Fruit fly (Drosophila melanogaster) whole organism, embryonic: ENCODE measurements around the gene CycA.

Experiments used
- Antp ChIP-seq: fragments of 200-800 bp; sonication (Bioruptor generic); optimal IDR thresholded peaks from 3 replicates; lab custom pipeline; 2016; ENCODE audit warnings: missing biosample characterization, missing genetic modification characterization
- Bdp1 ChIP-seq: fragments of 200-800 bp; sonication (Bioruptor generic); optimal IDR thresholded peaks from 3 replicates; lab custom pipeline; 2016; ENCODE audit warnings: missing biosample characterization, missing genetic modification characterization
- CG10366 ChIP-seq: fragments of 200-800 bp; sonication (Bioruptor generic); IDR thresholded peaks from 2 replicates; pipeline ENCODE4 v1.3.6; 2022; ENCODE audit warnings: missing biosample characterization, missing genetic modification characterization
- CG14014 ChIP-seq: fragments of 200-800 bp; sonication (Bioruptor generic); IDR thresholded peaks from 2 replicates; pipeline ENCODE4 v1.3.6; 2022; ENCODE audit warnings: missing biosample characterization, missing genetic modification characterization
- CG14050 ChIP-seq: fragments of 200-800 bp; sonication (Bioruptor generic); IDR thresholded peaks from 3 replicates; pipeline ENCODE4 v1.3.6; 2022; ENCODE audit warnings: missing biosample characterization, missing genetic modification characterization
- CG14860 ChIP-seq: fragments of 200-800 bp; sonication (Bioruptor generic); IDR thresholded peaks from 3 replicates; pipeline ENCODE4 v1.3.6; 2022; ENCODE audit warnings: missing biosample characterization, missing genetic modification characterization; ENCODE audit not compliant: partially characterized antibody
- CG15514 ChIP-seq: fragments of 200-800 bp; sonication (Bioruptor generic); optimal IDR thresholded peaks from 3 replicates; lab custom pipeline; 2017; ENCODE audit warnings: missing biosample characterization, missing genetic modification characterization, mild to moderate bottlenecking, moderate library complexity, missing genetic modification reagents
- CG17186 ChIP-seq: fragments of 200-800 bp; sonication (Bioruptor generic); optimal IDR thresholded peaks from 3 replicates; lab custom pipeline; 2017; ENCODE audit warnings: missing biosample characterization, missing genetic modification reagents, missing genetic modification characterization
- CG2129 ChIP-seq: fragments of 200-800 bp; sonication (Bioruptor generic); IDR thresholded peaks from 2 replicates; pipeline ENCODE4 v1.3.6; 2022; ENCODE audit warnings: missing biosample characterization, missing genetic modification characterization; ENCODE audit not compliant: partially characterized antibody
- CG2678 ChIP-seq: fragments of 200-800 bp; sonication (Bioruptor generic); optimal IDR thresholded peaks from 3 replicates; lab custom pipeline; 2019; ENCODE audit warnings: missing biosample characterization, mild to moderate bottlenecking, missing genetic modification characterization, moderate library complexity
- CG2875 ChIP-seq: fragments of 200-800 bp; sonication (Bioruptor generic); optimal IDR thresholded peaks from 2 replicates; lab custom pipeline; 2017; ENCODE audit warnings: missing biosample characterization, mild to moderate bottlenecking, missing genetic modification characterization, missing genetic modification reagents
- CG3065 ChIP-seq: fragments of 200-800 bp; sonication (Bioruptor generic); optimal IDR thresholded peaks from 2 replicates; lab custom pipeline; 2016; ENCODE audit warnings: missing biosample characterization, missing genetic modification characterization
- CG31224 ChIP-seq: fragments of 200-800 bp; sonication (Bioruptor generic); IDR thresholded peaks from 2 replicates; pipeline ENCODE4 v1.3.6; 2022; ENCODE audit warnings: missing biosample characterization, missing genetic modification characterization
- CG3995 ChIP-seq: fragments of 200-800 bp; sonication (Bioruptor generic); optimal IDR thresholded peaks from 3 replicates; lab custom pipeline; 2016; ENCODE audit warnings: missing biosample characterization, missing genetic modification characterization
- CG6683 ChIP-seq: fragments of 200-800 bp; sonication (Bioruptor generic); optimal IDR thresholded peaks from 2 replicates; lab custom pipeline; 2017; ENCODE audit warnings: missing biosample characterization, mild to moderate bottlenecking, missing genetic modification characterization, missing genetic modification reagents
- CG8388 ChIP-seq: fragments of 200-800 bp; sonication (Bioruptor generic); optimal IDR thresholded peaks from 2 replicates; lab custom pipeline; 2019; ENCODE audit warnings: missing biosample characterization, mild to moderate bottlenecking, missing genetic modification characterization, moderate library complexity
- CG9437 ChIP-seq: fragments of 200-800 bp; sonication (Bioruptor generic); optimal IDR thresholded peaks from 2 replicates; lab custom pipeline; 2018; ENCODE audit warnings: missing biosample characterization, mild to moderate bottlenecking, missing genetic modification characterization
- CG9609 ChIP-seq: fragments of 200-800 bp; sonication (Bioruptor generic); optimal IDR thresholded peaks from 3 replicates; lab custom pipeline; 2016; ENCODE audit warnings: missing biosample characterization, missing genetic modification characterization
- CG9817 ChIP-seq: fragments of 200-800 bp; sonication (Bioruptor generic); optimal IDR thresholded peaks from 2 replicates; lab custom pipeline; 2018; ENCODE audit warnings: missing biosample characterization, mild to moderate bottlenecking, missing genetic modification characterization, moderate library complexity
- CG9876 ChIP-seq: fragments of 200-800 bp; sonication (Bioruptor generic); optimal IDR thresholded peaks from 2 replicates; lab custom pipeline; 2016; ENCODE audit warnings: missing biosample characterization, missing genetic modification characterization
- CTCF ChIP-seq: fragments of 200-800 bp; sonication (Bioruptor generic); optimal IDR thresholded peaks from 2 replicates; lab custom pipeline; 2017; ENCODE audit warnings: missing biosample characterization, mild to moderate bottlenecking, missing genetic modification characterization, moderate library complexity
- Fer1 ChIP-seq: fragments of 200-800 bp; sonication (Bioruptor generic); optimal IDR thresholded peaks from 2 replicates; lab custom pipeline; 2017; ENCODE audit warnings: missing biosample characterization, mild to moderate bottlenecking, missing genetic modification characterization
- Gug ChIP-seq: fragments of 200-800 bp; sonication (Bioruptor generic); IDR thresholded peaks from 4 replicates; pipeline ENCODE4 v1.3.6; 2022; ENCODE audit warnings: missing biosample characterization, missing genetic modification characterization
- HHEX ChIP-seq: fragments of 200-800 bp; sonication (Bioruptor generic); optimal IDR thresholded peaks from 3 replicates; lab custom pipeline; 2017; ENCODE audit warnings: missing biosample characterization, mild to moderate bottlenecking, missing genetic modification characterization, missing genetic modification reagents
- Hr51 ChIP-seq, 2 experiments: fragments of 200-800 bp; sonication (Bioruptor generic); optimal IDR thresholded peaks; 2 replicates in 1 of 2; 3 replicates in 1 of 2; lab custom pipeline; 2016 to 2018; ENCODE audit warnings: missing biosample characterization in 2 of 2, missing genetic modification characterization in 2 of 2, mild to moderate bottlenecking in 1 of 2, moderate library complexity in 1 of 2
- Lpt ChIP-seq: fragments of >200 bp; optimal IDR thresholded peaks from 2 replicates; lab custom pipeline; 2018; ENCODE audit warnings: missing biosample characterization, missing genetic modification characterization
- Mad ChIP-seq: fragments of 200-800 bp; sonication (Bioruptor generic); optimal IDR thresholded peaks from 2 replicates; lab custom pipeline; 2016; ENCODE audit warnings: missing biosample characterization, missing genetic modification characterization
- Mes4 ChIP-seq: fragments of 200-800 bp; sonication (Bioruptor generic); optimal IDR thresholded peaks from 2 replicates; lab custom pipeline; 2016; ENCODE audit warnings: missing biosample characterization, missing genetic modification characterization
- Opbp ChIP-seq: fragments of 200-800 bp; sonication (Bioruptor generic); IDR thresholded peaks from 3 replicates; pipeline ENCODE4 v1.3.6; 2022; ENCODE audit warnings: missing biosample characterization, missing genetic modification characterization; ENCODE audit not compliant: partially characterized antibody
- Sox102F ChIP-seq: fragments of 200-800 bp; sonication (Bioruptor generic); optimal IDR thresholded peaks from 2 replicates; lab custom pipeline; 2018; ENCODE audit warnings: missing biosample characterization, mild to moderate bottlenecking, missing genetic modification characterization, moderate library complexity
- Sry-β ChIP-seq: fragments of 200-800 bp; sonication (Bioruptor generic); optimal IDR thresholded peaks from 2 replicates; lab custom pipeline; 2018; ENCODE audit warnings: missing biosample characterization, mild to moderate bottlenecking, missing genetic modification characterization, moderate library complexity
- Tbp ChIP-seq: fragments of >200 bp; optimal IDR thresholded peaks from 2 replicates; lab custom pipeline; 2018; ENCODE audit warnings: missing biosample characterization, missing genetic modification characterization
- Xrp1 ChIP-seq: fragments of 200-800 bp; sonication (Bioruptor generic); IDR thresholded peaks from 2 replicates; pipeline ENCODE4 v1.3.6; 2022; ENCODE audit warnings: missing biosample characterization, missing genetic modification characterization
- YL-1 ChIP-seq: fragments of 200-800 bp; sonication (Bioruptor generic); optimal IDR thresholded peaks from 3 replicates; lab custom pipeline; 2017; ENCODE audit warnings: missing biosample characterization, mild to moderate bottlenecking, missing genetic modification characterization
- btn ChIP-seq: fragments of 200-800 bp; sonication (Bioruptor generic); optimal IDR thresholded peaks from 2 replicates; lab custom pipeline; 2016; ENCODE audit warnings: missing biosample characterization, missing genetic modification characterization
- cato ChIP-seq: fragments of 200-800 bp; sonication (Bioruptor generic); optimal IDR thresholded peaks from 2 replicates; lab custom pipeline; 2016; ENCODE audit warnings: missing biosample characterization, missing genetic modification characterization, borderline replicate concordance
- chm ChIP-seq: fragments of 200-800 bp; sonication (Bioruptor generic); IDR thresholded peaks from 2 replicates; pipeline ENCODE4 v1.3.6; 2022; ENCODE audit warnings: missing biosample characterization, missing genetic modification characterization
- dan ChIP-seq: fragments of 200-800 bp; sonication (Bioruptor generic); IDR thresholded peaks from 2 replicates; pipeline ENCODE4 v1.3.6; 2022; ENCODE audit warnings: missing biosample characterization, missing genetic modification characterization
- exex ChIP-seq: fragments of 200-800 bp; sonication (Bioruptor generic); optimal IDR thresholded peaks from 4 replicates; lab custom pipeline; 2018; ENCODE audit warnings: missing biosample characterization, mild to moderate bottlenecking, missing genetic modification characterization, moderate library complexity
- fd102C ChIP-seq: fragments of 200-800 bp; sonication (Bioruptor generic); optimal IDR thresholded peaks from 2 replicates; lab custom pipeline; 2018; ENCODE audit warnings: missing biosample characterization, mild to moderate bottlenecking, missing genetic modification characterization, moderate library complexity
- ham ChIP-seq: fragments of 200-800 bp; sonication (Bioruptor generic); IDR thresholded peaks from 2 replicates; pipeline ENCODE4 v1.3.6; 2022; ENCODE audit warnings: missing biosample characterization, missing genetic modification characterization
- hbn ChIP-seq: fragments of 200-800 bp; sonication (Bioruptor generic); IDR thresholded peaks from 2 replicates; pipeline ENCODE4 v1.3.6; 2022; ENCODE audit warnings: missing biosample characterization, missing genetic modification characterization; ENCODE audit not compliant: partially characterized antibody
- kni ChIP-seq: fragments of 200-800 bp; sonication (Bioruptor generic); optimal IDR thresholded peaks from 3 replicates; lab custom pipeline; 2017; ENCODE audit warnings: mild to moderate bottlenecking, missing biosample characterization, missing genetic modification reagents, missing genetic modification characterization
- lmd ChIP-seq: fragments of 200-800 bp; sonication (Bioruptor generic); IDR thresholded peaks from 2 replicates; pipeline ENCODE4 v1.3.6; 2022; ENCODE audit warnings: missing biosample characterization, missing genetic modification characterization
- nmo ChIP-seq: fragments of 200-800 bp; sonication (Bioruptor generic); optimal IDR thresholded peaks from 2 replicates; lab custom pipeline; 2018; ENCODE audit warnings: missing biosample characterization, mild to moderate bottlenecking, missing genetic modification characterization, moderate library complexity
- peb ChIP-seq: fragments of 200-800 bp; sonication (Bioruptor generic); IDR thresholded peaks from 2 replicates; pipeline ENCODE4 v1.3.6; 2022; ENCODE audit warnings: missing biosample characterization, missing genetic modification characterization
- row ChIP-seq: fragments of 200-800 bp; sonication (Bioruptor generic); IDR thresholded peaks from 3 replicates; pipeline ENCODE4 v1.3.6; 2022; ENCODE audit warnings: missing biosample characterization, missing genetic modification characterization
- schlank ChIP-seq: fragments of 200-800 bp; sonication (Bioruptor generic); optimal IDR thresholded peaks from 2 replicates; lab custom pipeline; 2018; ENCODE audit warnings: missing biosample characterization, mild to moderate bottlenecking, missing genetic modification characterization
- sim ChIP-seq: fragments of 200-800 bp; sonication (Bioruptor generic); IDR thresholded peaks from 2 replicates; pipeline ENCODE4 v1.3.6; 2022; ENCODE audit warnings: missing biosample characterization, missing genetic modification characterization
- slbo ChIP-seq: fragments of 200-800 bp; sonication (Bioruptor generic); IDR thresholded peaks from 2 replicates; pipeline ENCODE4 v1.3.6; 2022; ENCODE audit warnings: missing biosample characterization, missing genetic modification characterization
- unpg ChIP-seq: fragments of 200-800 bp; sonication (Bioruptor generic); optimal IDR thresholded peaks from 3 replicates; lab custom pipeline; 2018; ENCODE audit warnings: missing biosample characterization, mild to moderate bottlenecking, missing genetic modification characterization, moderate library complexity

CycA gene

dm6 chr3L:11815220-11815797, 18.1 kb downstream of the CycA start, which contains the start of gene CG14130 (continued):
- TF ChIP-seq CG8388 (GFP tag; lab: Kevin White, UChicago) (no peak), ham (GFP tag; lab: Robert Waterston, UW) (no peak), Gug (no peak), schlank (tag; lab: Kevin White, UChicago) (no peak), CG2875 (GFP tag; lab: Kevin White, UChicago) (no peak), slbo (GFP tag; lab: Robert Waterston, UW) (no peak), CG14014 (no peak), Sox102F (GFP tag; lab: Kevin White, UChicago) (no peak), Hr51 (GFP tag; optimal IDR thresholded peaks at IDR 0.05; lab: Kevin White, UChicago) (no peak), Lpt (GFP tag; lab: Kevin White, UChicago) (no peak), CG17186 (GFP tag; lab: Kevin White, UChicago) (peak; percentile 45), CG6683 (GFP tag; lab: Kevin White, UChicago) (no peak), Antp (GFP tag; lab: Kevin White, UChicago) (no peak), lmd (GFP tag; lab: Robert Waterston, UW) (no peak), CG2678 (tag; lab: Kevin White, UChicago) (no peak), exex (tag; lab: Kevin White, UChicago) (no peak), chm (GFP tag; lab: Robert Waterston, UW) (no peak), HHEX (GFP tag; lab: Kevin White, UChicago) (no peak), CTCF (GFP tag; lab: Kevin White, UChicago) (peak; percentile 28), sim (GFP tag; lab: Robert Waterston, UW) (no peak), btn (GFP tag; lab: Kevin White, UChicago) (no peak), Mad (GFP tag; lab: Kevin White, UChicago) (no peak), CG31224 (GFP tag; lab: Robert Waterston, UW) (no peak), Fer1 (GFP tag; lab: Kevin White, UChicago) (no peak), kni (no peak), Opbp (GFP tag; lab: Robert Waterston, UW) (peak; percentile 92), CG3065 (GFP tag; lab: Kevin White, UChicago) (no peak), CG9876 (no peak), unpg (GFP tag; lab: Kevin White, UChicago) (no peak), nmo (GFP tag; lab: Kevin White, UChicago) (peak; percentile 6), Xrp1 (no peak), peb (no peak), Mes4 (no peak), CG9817 (tag; lab: Kevin White, UChicago) (no peak), CG3995 (GFP tag; lab: Kevin White, UChicago) (peak; percentile 98), CG14860 (GFP tag; lab: Robert Waterston, UW) (peak; percentile 91), CG14050 (no peak), CG2129 (GFP tag; lab: Robert Waterston, UW) (peak; percentile 86), CG10366 (GFP tag; lab: Robert Waterston, UW) (no peak), row (GFP tag; lab: Robert Waterston, UW) (no peak), CG9609 (GFP tag; lab: Kevin White, UChicago) (no peak), CG15514 (peak; percentile 52), dan (no peak), fd102C (no peak), YL-1 (GFP tag; lab: Kevin White, UChicago) (peak; percentile 6), Sry-β (GFP tag; lab: Kevin White, UChicago) (no peak), cato (GFP tag; lab: Kevin White, UChicago) (no peak), hbn (GFP tag; lab: Robert Waterston, UW) (peak; percentile 94), CG9437 (GFP tag; lab: Kevin White, UChicago) (no peak), Bdp1 (no peak), Tbp (GFP tag; lab: Kevin White, UChicago) (no peak)
